Worm (Caenorhabditis elegans): ENCODE data around the gene dod-23.
A peak's percentile ranks its signal among the peaks of the same experiment; 100 is the strongest.

The dod-23 gene

DNA sequence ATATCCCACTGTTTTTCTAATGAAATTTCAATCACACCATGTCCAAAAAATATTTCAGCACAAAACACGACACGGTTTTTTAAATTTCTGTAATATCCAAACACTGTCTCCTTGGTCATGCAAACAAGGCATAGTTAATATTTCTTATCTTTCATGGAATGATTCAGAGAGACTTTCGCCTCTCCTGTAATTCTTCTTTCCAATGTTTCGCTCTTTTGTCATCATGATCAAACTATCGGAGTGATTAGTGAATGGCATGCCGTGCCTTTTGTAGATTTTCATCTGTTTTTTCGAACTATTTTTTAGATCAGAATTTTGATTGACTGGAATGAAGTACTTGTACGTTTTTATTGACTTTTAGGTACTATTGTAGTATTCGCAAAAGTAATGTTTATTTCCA is 14.6 kb downstream of the dod-23 start:
- TF ChIP-seq mxl-2 (GFP tag; conservative IDR thresholded peaks at IDR 0.05) (no peak), skn-1 (tag; optimal IDR thresholded peaks at IDR 0.05) (no peak), dmd-9 (GFP tag; IDR thresholded peaks at IDR 0.05) (no peak), saeg-2 (GFP tag; IDR thresholded peaks at IDR 0.05) (no peak), hlh-30 (tag; optimal IDR thresholded peaks at IDR 0.05; ENCODE audit: insufficient read depth) (peak; percentile 34), mep-1 (tag; optimal IDR thresholded peaks at IDR 0.05) (no peak), tag-97 (GFP tag; IDR thresholded peaks at IDR 0.05) (no peak), mes-2 (tag; optimal IDR thresholded peaks at IDR 0.05; ENCODE audit: poor library complexity, severe bottlenecking) (peak; percentile 44), pqm-1 (tag; optimal IDR thresholded peaks at IDR 0.05) (peak; percentile 81), daf-16 (GFP tag; optimal IDR thresholded peaks at IDR 0.05) (no peak), daf-16 (tag; optimal IDR thresholded peaks at IDR 0.05) (peak; percentile 36), mxl-3 (GFP tag; optimal IDR thresholded peaks at IDR 0.05) (peak; percentile 2), lin-13 (GFP tag; optimal IDR thresholded peaks at IDR 0.05) (no peak), nhr-77 (tag; optimal IDR thresholded peaks at IDR 0.05) (peak; percentile 65), nhr-76 (tag; optimal IDR thresholded peaks at IDR 0.05) (no peak), nhr-48 (tag; optimal IDR thresholded peaks at IDR 0.05) (peak; percentile 37), tra-1 (GFP tag; IDR thresholded peaks at IDR 0.05) (peak; percentile 25; the same call in 1 of the 2 replicates), mdl-1 (tag; optimal IDR thresholded peaks at IDR 0.05) (peak in 1 of 2 experiments; percentile 19), lsy-2 (tag; optimal IDR thresholded peaks at IDR 0.05) (peak in 1 of 2 experiments; percentile 25), Y48G9A.11 (GFP tag; IDR thresholded peaks at IDR 0.05) (no peak), F26F4.8 (GFP tag; conservative IDR thresholded peaks at IDR 0.05) (no peak), hlh-11 (tag; optimal IDR thresholded peaks at IDR 0.05) (peak; percentile 78), dve-1 (tag; optimal IDR thresholded peaks at IDR 0.05; ENCODE audit: insufficient read depth) (peak; percentile 66), arid-1 (GFP tag; conservative IDR thresholded peaks at IDR 0.05) (no peak), nhr-28 (tag; optimal IDR thresholded peaks at IDR 0.05) (peak; percentile 76), nhr-25 (tag; optimal IDR thresholded peaks at IDR 0.05; ENCODE audit: borderline replicate concordance, insufficient read depth) (no peak), aha-1 (tag) (peak; percentile 72), lin-38 (GFP tag; IDR thresholded peaks at IDR 0.05) (no peak), nhr-6 (tag; optimal IDR thresholded peaks at IDR 0.05) (peak; percentile 20), ama-1 (optimal IDR thresholded peaks at IDR 0.05) (no peak), vab-7 (GFP tag; IDR thresholded peaks at IDR 0.05) (no peak), ces-1 (GFP tag; optimal IDR thresholded peaks at IDR 0.05) (no peak), zip-11 (GFP tag; IDR thresholded peaks at IDR 0.05) (no peak), madf-5 (GFP tag; IDR thresholded peaks at IDR 0.05) (no peak), madf-9 (GFP tag; conservative IDR thresholded peaks at IDR 0.05) (no peak), set-16 (GFP tag; IDR thresholded peaks at IDR 0.05) (no peak), lin-29 (GFP tag; IDR thresholded peaks at IDR 0.05) (no peak), ztf-7 (tag; optimal IDR thresholded peaks at IDR 0.05) (no peak), cey-2 (tag; optimal IDR thresholded peaks at IDR 0.05; ENCODE audit: borderline replicate concordance, insufficient read depth) (no peak), gei-8 (GFP tag; optimal IDR thresholded peaks at IDR 0.05) (no peak), nhr-102 (tag; optimal IDR thresholded peaks at IDR 0.05) (peak; percentile 43), dmd-6 (GFP tag; IDR thresholded peaks at IDR 0.05) (peak; percentile 88), fos-1 (tag; optimal IDR thresholded peaks at IDR 0.05) (no peak), F10B5.3 (tag; optimal IDR thresholded peaks at IDR 0.05) (no peak)
